Fruit fly (Drosophila melanogaster) whole organism: ENCODE data around the gene TSG101.

Source experiments
- CG8478 ChIP-seq: fragments of >200 bp; optimal IDR thresholded peaks from 2 replicates; lab custom pipeline; 2018; ENCODE audit warnings: inconsistent platforms
- Dll ChIP-seq: fragments of >200 bp; optimal IDR thresholded peaks from 2 replicates; lab custom pipeline; 2017
- EcR ChIP-seq, 2 experiments: fragments of >200 bp; optimal IDR thresholded peaks; 2 replicates each; lab custom pipeline; 2017; ENCODE audit warnings: missing biosample characterization in 2 of 2, missing genetic modification characterization in 2 of 2, missing genetic modification reagents in 2 of 2
- pan ChIP-seq: fragments of >200 bp; optimal IDR thresholded peaks from 2 replicates; lab custom pipeline; 2017
- psq ChIP-seq: fragments of >200 bp; optimal IDR thresholded peaks from 2 replicates; lab custom pipeline; 2017
- usp ChIP-seq: fragments of >200 bp; optimal IDR thresholded peaks from 2 replicates; lab custom pipeline; 2017; ENCODE audit warnings: missing biosample characterization, missing genetic modification characterization, mixed read lengths

DNA sequence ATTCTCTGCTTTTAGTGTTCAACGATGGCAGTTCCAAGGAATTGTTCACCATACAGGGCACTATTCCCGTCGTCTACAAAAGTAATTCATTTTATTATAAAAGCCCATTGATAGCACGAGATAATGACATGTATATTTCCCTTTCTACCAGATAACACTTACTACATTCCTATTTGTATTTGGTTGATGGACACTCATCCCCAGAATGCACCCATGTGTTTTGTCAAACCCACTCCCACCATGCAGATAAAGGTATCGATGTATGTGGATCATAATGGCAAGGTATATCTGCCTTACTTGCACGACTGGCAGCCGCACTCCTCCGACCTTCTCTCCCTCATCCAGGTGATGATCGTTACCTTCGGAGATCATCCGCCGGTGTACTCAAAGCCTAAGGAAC, 858 bp downstream of the TSG101 start:
- TF ChIP-seq pan (lab: Kevin White, UChicago) (no peak), EcR (GFP tag; optimal IDR thresholded peaks at IDR 0.05; lab: Kevin White, UChicago) (no peak), usp (GFP tag; lab: Kevin White, UChicago) (no peak), CG8478 (no peak), psq (lab: Kevin White, UChicago) (no peak), Dll (lab: Kevin White, UChicago) (no peak)
